Fruit fly (Drosophila melanogaster): ENCODE data around the gene CG1578.

The CG1578 gene

DNA sequence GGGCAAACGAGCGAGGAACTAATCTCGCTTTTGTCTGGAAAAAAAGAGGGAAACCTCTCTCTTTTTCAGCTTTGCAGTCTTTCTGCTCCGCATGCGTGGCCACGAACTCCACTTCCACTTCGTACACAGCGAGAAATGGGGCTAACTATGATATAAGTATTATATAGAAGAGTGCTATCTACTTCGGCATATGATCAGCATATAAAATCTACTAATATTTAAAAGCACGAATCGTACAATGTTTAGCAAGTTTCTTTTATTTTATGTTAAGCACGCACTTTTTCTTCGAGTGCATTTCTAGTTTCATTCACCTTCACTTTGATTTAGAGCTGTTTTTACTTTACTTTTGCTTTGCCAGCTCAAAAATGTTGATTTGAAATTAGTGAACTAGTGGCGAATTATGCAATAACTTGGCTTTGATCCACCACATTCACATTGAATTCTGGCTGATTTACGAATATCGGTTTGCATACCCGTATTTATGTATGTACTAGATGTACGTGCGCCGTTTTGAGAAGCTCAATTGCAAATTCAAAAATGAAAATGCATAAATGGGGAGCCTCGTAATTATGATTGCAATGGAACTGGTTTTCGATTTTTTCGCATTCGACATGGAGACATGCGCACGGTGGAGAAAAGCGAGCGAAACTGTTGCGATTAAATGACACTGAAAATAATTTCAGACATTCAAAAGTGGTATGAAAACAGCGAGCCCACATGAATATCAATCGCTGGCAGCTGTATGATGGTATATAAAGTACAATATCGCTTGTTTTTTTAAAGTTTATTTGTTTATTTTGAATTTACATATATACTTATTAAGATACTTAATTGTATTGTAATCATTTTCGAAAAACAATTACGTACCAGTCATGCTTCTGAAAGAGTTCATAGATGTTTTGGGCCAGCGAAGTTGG, 41.4 kb upstream of the CG1578 start (continued):
- TF ChIP-seq CG34422 (GFP tag; IDR thresholded peaks at IDR 0.05): peak; percentile 76
- TF ChIP-seq CG11560 (tag; IDR thresholded peaks at IDR 0.05): peak; percentile 49; the same call in 2 of the 3 replicates
- TF ChIP-seq Lpt (GFP tag; optimal IDR thresholded peaks at IDR 0.05): no peak
- peak; percentile 26 for TF ChIP-seq CG8089 (GFP tag; optimal IDR thresholded peaks at IDR 0.05)
- TF ChIP-seq ind (GFP tag; optimal IDR thresholded peaks at IDR 0.05): peak; percentile 61
- no peak; the same call in 1 of the 2 replicates for TF ChIP-seq Taf1 (GFP tag; IDR thresholded peaks at IDR 0.05)
- no peak for TF ChIP-seq CG10565 (GFP tag; optimal IDR thresholded peaks at IDR 0.05)
- no peak for TF ChIP-seq Lim3 (GFP tag; IDR thresholded peaks at IDR 0.05)
- peak; percentile 21 for TF ChIP-seq CG33213 (GFP tag; optimal IDR thresholded peaks at IDR 0.05)
- TF ChIP-seq CG8944 (GFP tag; optimal IDR thresholded peaks at IDR 0.05): peak; percentile 32
- no peak for TF ChIP-seq CG3065 (GFP tag; optimal IDR thresholded peaks at IDR 0.05)
- peak; percentile 11 for TF ChIP-seq Atf3 (GFP tag; optimal IDR thresholded peaks at IDR 0.05)
- peak; percentile 34 for TF ChIP-seq HmgZ (tag; optimal IDR thresholded peaks at IDR 0.05)
- peak; percentile 63 for TF ChIP-seq slbo (GFP tag; IDR thresholded peaks at IDR 0.05)
- TF ChIP-seq eyg (GFP tag; optimal IDR thresholded peaks at IDR 0.05): peak; percentile 55
- no peak for TF ChIP-seq wdn (GFP tag; IDR thresholded peaks at IDR 0.05)
- TF ChIP-seq Optix (GFP tag; IDR thresholded peaks at IDR 0.05): peak; percentile 58; the same call in 1 of the 3 replicates
- TF ChIP-seq CG18476 (GFP tag; optimal IDR thresholded peaks at IDR 0.05): peak; percentile 9
- peak; percentile 66 for TF ChIP-seq Fer3 (tag; optimal IDR thresholded peaks at IDR 0.05)
- peak; percentile 52 for TF ChIP-seq en (GFP tag; optimal IDR thresholded peaks at IDR 0.05)
- peak; percentile 59 for TF ChIP-seq Six4 (GFP tag; optimal IDR thresholded peaks at IDR 0.05)
- TF ChIP-seq pnt (GFP tag; optimal IDR thresholded peaks at IDR 0.05): peak; percentile 81
- TF ChIP-seq croc (GFP tag; conservative IDR thresholded peaks at IDR 0.05): peak; percentile 70; the same call in 2 of the 3 replicates
- TF ChIP-seq sob (GFP tag; IDR thresholded peaks at IDR 0.05): peak; percentile 81
- TF ChIP-seq Tbp (GFP tag; optimal IDR thresholded peaks at IDR 0.05): no peak
- no peak for TF ChIP-seq D19A (tag; optimal IDR thresholded peaks at IDR 0.05)
- TF ChIP-seq sens (GFP tag): peak; percentile 98
- TF ChIP-seq CG8359 (GFP tag; optimal IDR thresholded peaks at IDR 0.05; ENCODE audit: borderline replicate concordance): peak; percentile 71
- peak; percentile 18 for TF ChIP-seq CG12104 (GFP tag; optimal IDR thresholded peaks at IDR 0.05)
- TF ChIP-seq CG7928 (GFP tag; optimal IDR thresholded peaks at IDR 0.05): peak; percentile 36
- no peak for TF ChIP-seq pzg (GFP tag; optimal IDR thresholded peaks at IDR 0.05)
- TF ChIP-seq CG7963 (GFP tag; IDR thresholded peaks at IDR 0.05; ENCODE audit: partially characterized antibody): no peak
- 0 out of 2 replicates have a peak, but pooled peaks have one; percentile 39 for TF ChIP-seq CG4404 (GFP tag; IDR thresholded peaks at IDR 0.05)
- TF ChIP-seq HLH54F (GFP tag; optimal IDR thresholded peaks at IDR 0.05): peak; percentile 1
- peak; percentile 57; the same call in 1 of the 3 replicates for TF ChIP-seq CG7357 (GFP tag; IDR thresholded peaks at IDR 0.05)
- no peak for TF ChIP-seq CG11398 (GFP tag; optimal IDR thresholded peaks at IDR 0.05)
- TF ChIP-seq CG11456 (GFP tag; IDR thresholded peaks at IDR 0.05): peak; percentile 83

DNA sequence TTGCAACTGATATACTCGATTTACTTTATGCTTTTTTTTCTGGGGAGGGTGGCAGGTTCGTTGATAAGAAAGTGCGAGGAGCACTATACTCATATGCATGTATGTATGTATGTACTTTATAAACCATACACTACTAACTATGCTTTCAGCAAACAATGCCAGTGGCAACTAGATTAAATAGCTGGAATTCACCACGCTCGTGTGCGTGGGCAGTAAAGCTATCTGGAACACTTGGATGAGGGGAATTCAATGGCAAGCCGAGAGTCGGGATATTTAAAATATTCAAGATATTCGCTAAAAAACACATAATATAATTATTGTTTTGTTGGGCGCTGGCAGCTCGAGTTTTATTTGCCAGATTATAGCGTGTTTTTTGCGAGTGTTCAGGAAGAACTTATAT, 40.5 kb upstream of the CG1578 start:
- peak; percentile 40 for TF ChIP-seq E2f2 (GFP tag; IDR thresholded peaks at IDR 0.05)
- no peak for TF ChIP-seq pan (optimal IDR thresholded peaks at IDR 0.05)
- no peak for TF ChIP-seq pan (GFP tag; optimal IDR thresholded peaks at IDR 0.05 in 1 of 2, IDR thresholded peaks at IDR 0.05 in 1 of 2)
- peak; percentile 4 for TF ChIP-seq mirr (GFP tag; optimal IDR thresholded peaks at IDR 0.05)
- peak; percentile 39; the same call in 1 of the 2 replicates for TF ChIP-seq Drgx (GFP tag; IDR thresholded peaks at IDR 0.05)
- TF ChIP-seq sd (tag; optimal IDR thresholded peaks at IDR 0.05): peak; percentile 16
- no peak for TF ChIP-seq ems (GFP tag; optimal IDR thresholded peaks at IDR 0.05)
- peak; percentile 58 for TF ChIP-seq Med (GFP tag)
- TF ChIP-seq so (GFP tag; IDR thresholded peaks at IDR 0.05): no peak
- TF ChIP-seq run (tag; optimal IDR thresholded peaks at IDR 0.05): no peak
- TF ChIP-seq unpg (GFP tag; optimal IDR thresholded peaks at IDR 0.05): no peak
- peak; percentile 12 for TF ChIP-seq Dp (GFP tag; optimal IDR thresholded peaks at IDR 0.05)

Data from whole organism, embryonic.